Worm (Caenorhabditis elegans) whole organism, late embryonic: ENCODE measurements around the gene mog-5.

Experiments used
- pqm-1 ChIP-seq: sonication (generic microtip); optimal IDR thresholded peaks from 2 replicates; lab custom pipeline; 2016; ENCODE audit warnings: missing genetic modification characterization, missing compliant biosample characterization
- ztf-16 ChIP-seq: sonication (generic microtip); optimal IDR thresholded peaks from 2 replicates; lab custom pipeline; 2017; ENCODE audit warnings: missing genetic modification characterization, missing compliant biosample characterization

ce11 chrII:5388786-5389421 is 10.4 kb upstream of the mog-5 start, which contains the start of gene rsp-4:
- TF ChIP-seq ztf-16 (tag; lab: Kevin White, UChicago) (no peak), pqm-1 (no peak)
